Worm (Caenorhabditis elegans) whole organism, L4 larva: ENCODE measurements around the gene BE10.4.

ENCODE experiments used
- D1046.2 ChIP-seq: fragments of 200-800 bp; sonication (Bioruptor generic); IDR thresholded peaks from 2 replicates; pipeline ENCODE4 v1.3.6; 2022; ENCODE audit warnings: missing genetic modification characterization, missing compliant biosample characterization
- F10B5.3 ChIP-seq: sonication (generic microtip); optimal IDR thresholded peaks from 2 replicates; lab custom pipeline; 2016; ENCODE audit warnings: mild to moderate bottlenecking, missing genetic modification characterization, missing compliant biosample characterization
- T26A8.4 ChIP-seq: fragments of 200-800 bp; sonication (Bioruptor generic); IDR thresholded peaks from 2 replicates; pipeline ENCODE4 v1.3.6; 2022; ENCODE audit warnings: missing genetic modification characterization, missing compliant biosample characterization
- Y75B8A.6 ChIP-seq: fragments of 200-800 bp; sonication (Bioruptor generic); IDR thresholded peaks from 2 replicates; pipeline ENCODE4 v1.3.6; 2022; ENCODE audit warnings: missing genetic modification reagents, missing genetic modification characterization, missing compliant biosample characterization
- aha-1 ChIP-seq: fragments of 150-350 bp; peaks from one replicate; lab custom pipeline; 2014; ENCODE audit warnings: missing biosample characterization, missing genetic modification characterization
- aly-2 ChIP-seq: sonication (generic microtip); optimal IDR thresholded peaks from 2 replicates; lab custom pipeline; 2018; ENCODE audit warnings: missing biosample characterization, missing genetic modification characterization
- arid-1 ChIP-seq: fragments of 200-800 bp; sonication (Bioruptor generic); conservative IDR thresholded peaks from 2 replicates; pipeline ENCODE4 v1.3.6; 2022; ENCODE audit warnings: missing genetic modification reagents, missing genetic modification characterization, missing compliant biosample characterization
- ceh-20 ChIP-seq: fragments of 200-800 bp; sonication (Bioruptor generic); IDR thresholded peaks from 2 replicates; pipeline ENCODE4 v1.3.6; 2022; ENCODE audit warnings: missing genetic modification reagents, missing genetic modification characterization, missing compliant biosample characterization
- daf-12 ChIP-seq: fragments of 150-350 bp; optimal IDR thresholded peaks from 2 replicates; lab custom pipeline; 2014; ENCODE audit warnings: missing biosample characterization, missing genetic modification reagents, missing genetic modification characterization
- daf-16 ChIP-seq, 3 experiments: sonication (generic microtip); optimal IDR thresholded peaks; 2 replicates each; lab custom pipeline; 2016 to 2017; ENCODE audit warnings: missing genetic modification characterization in 3 of 3, missing genetic modification reagents in 3 of 3, mild to moderate bottlenecking in 2 of 3, missing compliant biosample characterization in 2 of 3, missing biosample characterization in 1 of 3, moderate library complexity in 1 of 3
- dmd-6 ChIP-seq: fragments of 200-800 bp; sonication (Bioruptor generic); IDR thresholded peaks from 2 replicates; pipeline ENCODE4 v1.3.6; 2022; ENCODE audit warnings: missing genetic modification reagents, missing genetic modification characterization, missing compliant biosample characterization
- dmd-8 ChIP-seq: fragments of 200-800 bp; sonication (Bioruptor generic); IDR thresholded peaks from 2 replicates; pipeline ENCODE4 v1.3.6; 2022; ENCODE audit warnings: missing genetic modification characterization, missing compliant biosample characterization
- dmd-9 ChIP-seq: fragments of 200-800 bp; sonication (Bioruptor generic); IDR thresholded peaks from 2 replicates; pipeline ENCODE4 v1.3.6; 2022; ENCODE audit warnings: missing genetic modification reagents, missing genetic modification characterization, missing compliant biosample characterization
- dpl-1 ChIP-seq: fragments of 150-350 bp; optimal IDR thresholded peaks from 2 replicates; lab custom pipeline; 2014; ENCODE audit warnings: missing biosample characterization, missing genetic modification reagents, missing genetic modification characterization
- egl-43 ChIP-seq: fragments of 200-800 bp; sonication (Bioruptor generic); IDR thresholded peaks from 2 replicates; pipeline ENCODE4 v1.3.6; 2022; ENCODE audit warnings: missing genetic modification reagents, missing genetic modification characterization, missing compliant biosample characterization
- fos-1 ChIP-seq: fragments of 150-350 bp; optimal IDR thresholded peaks from 2 replicates; lab custom pipeline; 2014; ENCODE audit warnings: missing biosample characterization, missing genetic modification characterization
- hif-1 ChIP-seq, 2 experiments: sonication (generic microtip); optimal IDR thresholded peaks; 2 replicates each; lab custom pipeline; 2016 to 2017; ENCODE audit warnings: missing compliant biosample characterization in 2 of 2, missing genetic modification characterization in 2 of 2, missing genetic modification reagents in 2 of 2, missing genotype in 2 of 2, mild to moderate bottlenecking in 1 of 2
- hlh-30 ChIP-seq: sonication (generic microtip); optimal IDR thresholded peaks from 2 replicates; lab custom pipeline; 2017; ENCODE audit warnings: antibody characterized with exemption, mild to moderate bottlenecking, missing genetic modification characterization, missing compliant biosample characterization; ENCODE audit not compliant: insufficient read depth
- hmg-1.1 ChIP-seq: fragments of 200-800 bp; sonication (Bioruptor generic); IDR thresholded peaks from 2 replicates; pipeline ENCODE4 v1.3.6; 2022; ENCODE audit warnings: missing genetic modification reagents, missing genetic modification characterization, missing compliant biosample characterization
- lin-1 ChIP-seq: fragments of 200-800 bp; sonication (Bioruptor generic); IDR thresholded peaks from 2 replicates; pipeline ENCODE4 v1.3.6; 2022; ENCODE audit warnings: missing genetic modification reagents, missing genetic modification characterization, missing compliant biosample characterization
- lin-13 ChIP-seq: fragments of 150-350 bp; optimal IDR thresholded peaks from 2 replicates; lab custom pipeline; 2014; ENCODE audit warnings: missing biosample characterization, missing genetic modification reagents, missing genetic modification characterization
- lin-29 ChIP-seq: fragments of 200-800 bp; sonication (Bioruptor generic); IDR thresholded peaks from 2 replicates; pipeline ENCODE4 v1.3.6; 2022; ENCODE audit warnings: missing genetic modification reagents, missing genetic modification characterization, missing compliant biosample characterization
- lin-38 ChIP-seq: fragments of 200-800 bp; sonication (Bioruptor generic); IDR thresholded peaks from 2 replicates; pipeline ENCODE4 v1.3.6; 2022; ENCODE audit warnings: missing genetic modification reagents, missing genetic modification characterization, missing compliant biosample characterization
- lsy-2 ChIP-seq, 2 experiments: fragments of 150-350 bp in 1 of 2; sonication (generic microtip) in 1 of 2; optimal IDR thresholded peaks; 2 replicates each; lab custom pipeline; 2014 to 2017; ENCODE audit warnings: missing biosample characterization in 2 of 2, missing genetic modification characterization in 2 of 2
- mdl-1 ChIP-seq, 2 experiments: fragments of 150-350 bp in 1 of 2; sonication (generic microtip) in 1 of 2; optimal IDR thresholded peaks; 2 replicates each; lab custom pipeline; 2014 to 2017; ENCODE audit warnings: missing biosample characterization in 2 of 2, missing genetic modification characterization in 2 of 2
- mep-1 ChIP-seq: fragments of 150-350 bp; sonication (generic microtip); optimal IDR thresholded peaks from 3 replicates; lab custom pipeline; 2014; ENCODE audit warnings: missing biosample characterization, missing genetic modification characterization
- mxl-3 ChIP-seq: fragments of 200-800 bp; sonication (Bioruptor generic); optimal IDR thresholded peaks from 2 replicates; lab custom pipeline; 2018; ENCODE audit warnings: mild to moderate bottlenecking, missing genetic modification characterization, missing compliant biosample characterization
- nhr-11 ChIP-seq: fragments of 150-350 bp; optimal IDR thresholded peaks from 2 replicates; lab custom pipeline; 2014; ENCODE audit warnings: missing biosample characterization, missing genetic modification characterization
- nhr-111 ChIP-seq: fragments of 200-800 bp; sonication (Bioruptor generic); optimal IDR thresholded peaks from 2 replicates; lab custom pipeline; 2018; ENCODE audit warnings: mild to moderate bottlenecking, missing genetic modification characterization, missing compliant biosample characterization
- nhr-25 ChIP-seq: sonication (generic microtip); optimal IDR thresholded peaks from 2 replicates; lab custom pipeline; 2017; ENCODE audit warnings: missing genetic modification characterization, mild to moderate bottlenecking, missing compliant biosample characterization, antibody characterized with exemption, moderate library complexity, borderline replicate concordance; ENCODE audit not compliant: insufficient read depth
- nhr-28 ChIP-seq: fragments of 150-350 bp; optimal IDR thresholded peaks from 2 replicates; lab custom pipeline; 2014; ENCODE audit warnings: missing biosample characterization, missing genetic modification characterization
- nhr-41 ChIP-seq: fragments of 200-800 bp; sonication (Bioruptor generic); IDR thresholded peaks from 2 replicates; pipeline ENCODE4 v1.3.6; 2022; ENCODE audit warnings: missing genetic modification reagents, missing genetic modification characterization, missing compliant biosample characterization
- nhr-42 ChIP-seq: fragments of 200-800 bp; sonication (Bioruptor generic); IDR thresholded peaks from 2 replicates; pipeline ENCODE4 v1.3.6; 2022; ENCODE audit warnings: missing genetic modification characterization, missing compliant biosample characterization
- pha-4 ChIP-seq, 2 experiments: fragments of 150-350 bp in 1 of 2; fragments of 200-800 bp in 1 of 2; sonication (Bioruptor generic) in 1 of 2; IDR thresholded peaks in 1 of 2; optimal IDR thresholded peaks in 1 of 2; 2 replicates each; pipeline versions ENCODE4 v1.3.6 to Lab custom; 2014 to 2022; ENCODE audit warnings: missing genetic modification characterization in 2 of 2, missing genetic modification reagents in 2 of 2, missing biosample characterization in 1 of 2, missing compliant biosample characterization in 1 of 2
- php-3 ChIP-seq: fragments of 200-800 bp; sonication (Bioruptor generic); IDR thresholded peaks from 2 replicates; pipeline ENCODE4 v1.3.6; 2022; ENCODE audit warnings: missing genetic modification reagents, missing genetic modification characterization, missing compliant biosample characterization
- pqm-1 ChIP-seq: sonication (generic microtip); optimal IDR thresholded peaks from 2 replicates; lab custom pipeline; 2017; ENCODE audit warnings: missing biosample characterization, missing genetic modification characterization
- saeg-2 ChIP-seq: fragments of 200-800 bp; sonication (Bioruptor generic); IDR thresholded peaks from 2 replicates; pipeline ENCODE4 v1.3.6; 2022; ENCODE audit warnings: missing genetic modification reagents, missing genetic modification characterization, missing compliant biosample characterization
- sdz-12 ChIP-seq: fragments of 200-800 bp; sonication (Bioruptor generic); optimal IDR thresholded peaks from 2 replicates; lab custom pipeline; 2018; ENCODE audit warnings: mild to moderate bottlenecking, missing genetic modification characterization, missing compliant biosample characterization
- skn-1 ChIP-seq: fragments of 150-350 bp; optimal IDR thresholded peaks from 2 replicates; lab custom pipeline; 2014; ENCODE audit warnings: missing biosample characterization, missing genetic modification characterization
- snpc-1.2 ChIP-seq: fragments of 200-800 bp; sonication (Bioruptor generic); IDR thresholded peaks from 2 replicates; pipeline ENCODE4 v1.3.6; 2022; ENCODE audit warnings: missing genetic modification reagents, missing genetic modification characterization, missing compliant biosample characterization
- spr-3 ChIP-seq: fragments of 200-800 bp; sonication (Bioruptor generic); optimal IDR thresholded peaks from 2 replicates; lab custom pipeline; 2018; ENCODE audit warnings: mild to moderate bottlenecking, missing genetic modification characterization, missing compliant biosample characterization
- tag-97 ChIP-seq: fragments of 200-800 bp; sonication (Bioruptor generic); IDR thresholded peaks from 2 replicates; pipeline ENCODE4 v1.3.6; 2022; ENCODE audit warnings: missing genetic modification characterization, missing compliant biosample characterization
- unc-39 ChIP-seq: sonication (generic microtip); optimal IDR thresholded peaks from 2 replicates; lab custom pipeline; 2017; ENCODE audit warnings: missing biosample characterization, missing genetic modification characterization
- unc-62 ChIP-seq, 3 experiments: fragments of 150-350 bp in 1 of 3; sonication (generic microtip); optimal IDR thresholded peaks in 2 of 3; peaks in 1 of 3; 1 replicate in 1 of 3; 2 replicates in 2 of 3; lab custom pipeline; 2014 to 2017; ENCODE audit warnings: missing biosample characterization in 3 of 3, missing genetic modification characterization in 3 of 3, missing genetic modification reagents in 3 of 3, missing genotype in 1 of 3
- zag-1 ChIP-seq: fragments of 150-350 bp; optimal IDR thresholded peaks from 2 replicates; lab custom pipeline; 2014; ENCODE audit warnings: missing biosample characterization, missing genetic modification characterization
- zfp-2 ChIP-seq: sonication (generic microtip); optimal IDR thresholded peaks from 2 replicates; lab custom pipeline; 2016; ENCODE audit warnings: mild to moderate bottlenecking, missing genetic modification characterization, missing compliant biosample characterization
- zip-11 ChIP-seq: fragments of 200-800 bp; sonication (Bioruptor generic); IDR thresholded peaks from 2 replicates; pipeline ENCODE4 v1.3.6; 2022; ENCODE audit warnings: missing genetic modification characterization, missing compliant biosample characterization
- ztf-11 ChIP-seq: fragments of 150-350 bp; optimal IDR thresholded peaks from 2 replicates; lab custom pipeline; 2014; ENCODE audit warnings: missing biosample characterization, missing genetic modification characterization
- ztf-7 ChIP-seq: fragments of 150-350 bp; optimal IDR thresholded peaks from 2 replicates; lab custom pipeline; 2014; ENCODE audit warnings: missing biosample characterization, missing genetic modification characterization

The BE10.4 gene

DNA sequence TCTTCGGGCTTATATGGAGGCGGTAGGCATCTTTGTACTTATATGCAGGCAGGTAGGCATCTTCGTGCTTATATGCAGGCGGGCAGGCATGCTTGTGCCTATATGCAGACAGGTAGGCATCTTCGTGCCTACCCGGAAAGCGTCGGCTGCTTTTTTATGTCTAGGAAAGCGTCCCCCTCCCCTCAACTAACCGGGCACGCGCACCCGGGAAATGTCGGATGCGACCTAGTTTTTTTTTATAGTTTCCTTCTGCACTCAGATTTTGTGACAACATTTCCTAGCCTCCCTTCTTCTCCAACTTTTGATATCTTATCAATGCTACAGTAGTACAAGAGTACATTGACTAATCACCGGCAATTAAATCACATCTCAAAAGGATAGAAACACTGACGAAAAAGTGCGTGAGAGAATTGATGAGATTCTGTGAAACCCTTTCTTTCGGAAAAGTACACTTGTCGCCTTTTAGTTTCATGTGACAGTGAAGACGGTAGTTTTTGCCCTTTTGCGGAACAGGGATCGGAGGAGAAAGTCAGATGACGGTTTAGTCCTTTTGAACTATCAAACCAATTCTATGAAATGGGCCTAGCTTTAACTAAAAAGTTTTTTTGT lies 35.8 kb downstream of the BE10.4 start (continued):
- TF ChIP-seq nhr-11 (tag; lab: Kevin White, UChicago) (no peak), ceh-20 (no peak), sdz-12 (GFP tag; lab: Kevin White, UChicago) (no peak), lin-13 (GFP tag; lab: Kevin White, UChicago) (no peak), dmd-8 (GFP tag; lab: Robert Waterston, UW) (no peak), T26A8.4 (GFP tag; lab: Robert Waterston, UW) (no peak), saeg-2 (no peak), hif-1 (tag; optimal IDR thresholded peaks at IDR 0.05; lab: Kevin White, UChicago) (no peak), nhr-28 (tag; lab: Kevin White, UChicago) (peak; percentile 94), aha-1 (tag; lab: Kevin White, UChicago) (peak; percentile 66), unc-62 (GFP tag; optimal IDR thresholded peaks at IDR 0.05 in 1 of 2; lab: Kevin White, UChicago) (peak in 1 of 2 experiments; percentile 92), unc-62 (tag; optimal IDR thresholded peaks at IDR 0.05; lab: Kevin White, UChicago) (no peak), skn-1 (tag; lab: Kevin White, UChicago) (no peak), snpc-1.2 (GFP tag; lab: Robert Waterston, UW) (no peak), zip-11 (no peak), arid-1 (GFP tag; lab: Robert Waterston, UW) (no peak), nhr-42 (GFP tag; lab: Robert Waterston, UW) (no peak), zag-1 (tag; lab: Kevin White, UChicago) (no peak), php-3 (GFP tag; lab: Robert Waterston, UW) (no peak), D1046.2 (GFP tag; lab: Robert Waterston, UW) (no peak), tag-97 (GFP tag; lab: Robert Waterston, UW) (no peak), nhr-111 (GFP tag; lab: Kevin White, UChicago) (no peak), lin-38 (no peak), fos-1 (tag; lab: Kevin White, UChicago) (no peak), pqm-1 (tag; lab: Kevin White, UChicago) (no peak), lin-29 (no peak), nhr-41 (GFP tag; lab: Robert Waterston, UW) (no peak), mdl-1 (tag; optimal IDR thresholded peaks at IDR 0.05; lab: Kevin White, UChicago) (peak; percentile 21 to 63), egl-43 (GFP tag; lab: Robert Waterston, UW) (no peak), mep-1 (tag; lab: Kevin White, UChicago) (no peak)

DNA sequence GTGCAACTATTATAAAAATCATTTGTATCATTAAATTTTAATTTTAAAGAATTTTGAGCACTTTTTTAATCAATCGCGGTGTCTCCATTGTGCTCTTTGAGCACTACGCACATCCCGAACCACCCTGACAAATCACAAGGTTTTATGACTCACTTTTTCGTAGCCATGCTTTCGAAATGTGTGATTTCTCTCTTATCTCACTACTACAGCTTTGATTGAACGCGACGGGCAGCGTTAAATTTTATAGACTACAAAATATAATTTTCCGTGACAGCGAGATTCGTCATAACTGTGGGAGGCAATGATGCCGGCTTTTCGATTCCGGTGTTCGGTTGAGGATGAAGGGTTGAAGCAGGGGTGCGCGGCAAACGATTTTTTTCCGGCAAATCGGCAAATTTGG lies 36.4 kb downstream of the BE10.4 start:
- TF ChIP-seq mxl-3 (GFP tag; lab: Kevin White, UChicago), result peak; percentile 28
- TF ChIP-seq daf-16 (GFP tag; optimal IDR thresholded peaks at IDR 0.05; lab: Kevin White, UChicago), result no peak
- TF ChIP-seq daf-16 (tag; optimal IDR thresholded peaks at IDR 0.05; lab: Kevin White, UChicago), result no peak
- TF ChIP-seq nhr-25 (tag; lab: Kevin White, UChicago), result no peak
- no peak for TF ChIP-seq lin-1
- TF ChIP-seq ztf-11, result no peak
- TF ChIP-seq snpc-1.2 (GFP tag; lab: Robert Waterston, UW), result no peak
- no peak for TF ChIP-seq hmg-1.1 (GFP tag; lab: Robert Waterston, UW)
- TF ChIP-seq ztf-7 (tag; lab: Kevin White, UChicago), result no peak
- peak; percentile 100 for TF ChIP-seq nhr-28 (tag; lab: Kevin White, UChicago)
- no peak for TF ChIP-seq daf-12 (tag; lab: Kevin White, UChicago)
- TF ChIP-seq aly-2 (tag; lab: Kevin White, UChicago), result no peak
- TF ChIP-seq dmd-6 (GFP tag; lab: Robert Waterston, UW), result peak; percentile 88
- TF ChIP-seq Y75B8A.6, result no peak
- TF ChIP-seq F10B5.3 (tag; lab: Kevin White, UChicago), result no peak
- peak; percentile 47 for TF ChIP-seq hlh-30 (tag; lab: Kevin White, UChicago)
- TF ChIP-seq lsy-2 (tag; optimal IDR thresholded peaks at IDR 0.05; lab: Kevin White, UChicago), result no peak
- TF ChIP-seq zfp-2 (tag; lab: Kevin White, UChicago), result no peak
- no peak for TF ChIP-seq dmd-9 (GFP tag; lab: Robert Waterston, UW)
- no peak for TF ChIP-seq dpl-1 (GFP tag; lab: Kevin White, UChicago)
- TF ChIP-seq nhr-41 (GFP tag; lab: Robert Waterston, UW), result 0 out of 2 replicates have a peak, but pooled peaks have one; percentile 21
- no peak for TF ChIP-seq lin-29
- no peak for TF ChIP-seq unc-39 (tag; lab: Kevin White, UChicago)
- TF ChIP-seq pha-4 (GFP tag; IDR thresholded peaks at IDR 0.05; lab: Robert Waterston, UW), result no peak
- TF ChIP-seq pha-4 (tag; optimal IDR thresholded peaks at IDR 0.05; lab: Kevin White, UChicago), result no peak
- no peak for TF ChIP-seq spr-3 (GFP tag; lab: Kevin White, UChicago)
